Worm (Caenorhabditis elegans) whole organism, young adult: ENCODE results near the gene dep-1.

Experiments used
- B0019.2 ChIP-seq: fragments of 200-800 bp; sonication (Bioruptor generic); conservative IDR thresholded peaks from 2 replicates; pipeline ENCODE4 v1.3.6; 2022; ENCODE audit warnings: missing genetic modification reagents, missing genetic modification characterization, missing compliant biosample characterization
- B0035.1 ChIP-seq: sonication (generic microtip); optimal IDR thresholded peaks from 2 replicates; lab custom pipeline; 2016; ENCODE audit warnings: missing genetic modification characterization, mild to moderate bottlenecking, missing compliant biosample characterization, missing genotype, missing genetic modification reagents
- D2030.7 ChIP-seq: fragments of 200-800 bp; sonication (Bioruptor generic); IDR thresholded peaks from 2 replicates; pipeline ENCODE4 v1.3.6; 2022; ENCODE audit warnings: missing genetic modification reagents, missing genetic modification characterization, missing compliant biosample characterization
- F33H1.4 ChIP-seq: fragments of 200-800 bp; sonication (Bioruptor generic); IDR thresholded peaks from 2 replicates; pipeline ENCODE4 v1.3.6; 2022; ENCODE audit warnings: missing genetic modification reagents, missing genetic modification characterization, missing compliant biosample characterization
- F37B4.10 ChIP-seq: fragments of 200-800 bp; sonication (Bioruptor generic); IDR thresholded peaks from 2 replicates; pipeline ENCODE4 v1.3.6; 2022; ENCODE audit warnings: missing genetic modification characterization, missing compliant biosample characterization
- F55B11.4 ChIP-seq: sonication (generic microtip); optimal IDR thresholded peaks from 2 replicates; lab custom pipeline; 2016; ENCODE audit warnings: missing compliant biosample characterization, missing genetic modification characterization, borderline replicate concordance; ENCODE audit not compliant: insufficient read depth
- T07F8.4 ChIP-seq: sonication (generic microtip); optimal IDR thresholded peaks from 2 replicates; lab custom pipeline; 2016; ENCODE audit warnings: mild to moderate bottlenecking, missing genetic modification characterization, moderate library complexity, missing compliant biosample characterization
- Y67H2A.10 ChIP-seq: fragments of 200-800 bp; sonication (Bioruptor generic); conservative IDR thresholded peaks from 2 replicates; pipeline ENCODE4 v1.3.6; 2022; ENCODE audit warnings: missing genetic modification reagents, missing genetic modification characterization, missing compliant biosample characterization
- Y79H2A.3 ChIP-seq: fragments of 200-800 bp; sonication (Bioruptor generic); conservative IDR thresholded peaks from 2 replicates; pipeline ENCODE4 v1.3.6; 2022; ENCODE audit warnings: missing genetic modification reagents, missing genetic modification characterization, missing compliant biosample characterization
- akir-1 ChIP-seq: fragments of 200-800 bp; sonication (Bioruptor generic); optimal IDR thresholded peaks from 2 replicates; lab custom pipeline; 2018; ENCODE audit warnings: mild to moderate bottlenecking, missing genetic modification characterization, moderate library complexity, missing compliant biosample characterization
- athp-1 ChIP-seq: sonication (generic microtip); optimal IDR thresholded peaks from 2 replicates; lab custom pipeline; 2017; ENCODE audit warnings: mild to moderate bottlenecking, missing genetic modification characterization, missing compliant biosample characterization
- bed-2 ChIP-seq: fragments of 200-800 bp; sonication (Bioruptor generic); IDR thresholded peaks from 2 replicates; pipeline ENCODE4 v1.3.6; 2022; ENCODE audit warnings: missing genetic modification reagents, missing genetic modification characterization, missing compliant biosample characterization
- cebp-1 ChIP-seq, 2 experiments: fragments of 200-800 bp in 1 of 2; sonication (Bioruptor generic) in 1 of 2; sonication (generic microtip) in 1 of 2; IDR thresholded peaks in 1 of 2; optimal IDR thresholded peaks in 1 of 2; 2 replicates each; pipeline versions ENCODE4 v1.3.6 to Lab custom; 2017 to 2022; ENCODE audit warnings: missing compliant biosample characterization in 2 of 2, missing genetic modification characterization in 2 of 2, mild to moderate bottlenecking in 1 of 2, missing genetic modification reagents in 1 of 2, moderate library complexity in 1 of 2
- cebp-2 ChIP-seq: fragments of 200-800 bp; sonication (Bioruptor generic); IDR thresholded peaks from 2 replicates; pipeline ENCODE4 v1.3.6; 2022; ENCODE audit warnings: missing genetic modification characterization, missing compliant biosample characterization
- ceh-27 ChIP-seq: fragments of 200-800 bp; sonication (Bioruptor generic); optimal IDR thresholded peaks from 2 replicates; lab custom pipeline; 2018; ENCODE audit warnings: mild to moderate bottlenecking, missing genetic modification characterization, moderate library complexity, missing compliant biosample characterization
- ceh-40 ChIP-seq: fragments of 200-800 bp; sonication (Bioruptor generic); IDR thresholded peaks from 2 replicates; pipeline ENCODE4 v1.3.6; 2022; ENCODE audit warnings: missing genetic modification characterization, missing compliant biosample characterization
- ceh-79 ChIP-seq: sonication (generic microtip); optimal IDR thresholded peaks from 2 replicates; lab custom pipeline; 2017; ENCODE audit warnings: mild to moderate bottlenecking, missing genetic modification characterization, missing compliant biosample characterization
- ceh-91 ChIP-seq: fragments of 200-800 bp; sonication (Bioruptor generic); IDR thresholded peaks from 2 replicates; pipeline ENCODE4 v1.3.6; 2022; ENCODE audit warnings: missing genetic modification reagents, missing genetic modification characterization, missing compliant biosample characterization
- die-1 ChIP-seq: sonication (generic microtip); optimal IDR thresholded peaks from 2 replicates; lab custom pipeline; 2016; ENCODE audit warnings: missing genotype, mild to moderate bottlenecking, missing genetic modification characterization, missing compliant biosample characterization
- ekl-4 ChIP-seq: fragments of 200-800 bp; sonication (Bioruptor generic); IDR thresholded peaks from 2 replicates; pipeline ENCODE4 v1.3.6; 2022; ENCODE audit warnings: missing genetic modification reagents, missing genetic modification characterization, missing compliant biosample characterization
- gei-17 ChIP-seq: fragments of 200-800 bp; sonication (Bioruptor generic); optimal IDR thresholded peaks from 2 replicates; lab custom pipeline; 2018; ENCODE audit warnings: mild to moderate bottlenecking, missing genetic modification characterization, missing compliant biosample characterization
- him-1 ChIP-seq: sonication (generic microtip); optimal IDR thresholded peaks from 2 replicates; lab custom pipeline; 2016; ENCODE audit warnings: missing genotype, missing genetic modification reagents, missing genetic modification characterization, missing compliant biosample characterization
- hlh-26 ChIP-seq: fragments of 200-800 bp; sonication (Bioruptor generic); conservative IDR thresholded peaks from 2 replicates; pipeline ENCODE4 v1.3.6; 2022; ENCODE audit warnings: missing genetic modification reagents, missing genetic modification characterization, missing compliant biosample characterization
- hrde-1 ChIP-seq: sonication (generic microtip); optimal IDR thresholded peaks from 2 replicates; lab custom pipeline; 2016; ENCODE audit warnings: missing genetic modification characterization, mild to moderate bottlenecking, missing compliant biosample characterization, moderate library complexity, missing genotype, missing genetic modification reagents, borderline replicate concordance
- lsy-27 ChIP-seq: sonication (generic microtip); optimal IDR thresholded peaks from 2 replicates; lab custom pipeline; 2017; ENCODE audit warnings: missing genetic modification characterization, mild to moderate bottlenecking, missing compliant biosample characterization, antibody characterized with exemption, missing genotype, borderline replicate concordance; ENCODE audit not compliant: insufficient read depth
- madf-10 ChIP-seq: sonication (generic microtip); optimal IDR thresholded peaks from 2 replicates; lab custom pipeline; 2016; ENCODE audit warnings: mild to moderate bottlenecking, missing genetic modification characterization, missing compliant biosample characterization
- madf-3 ChIP-seq: fragments of 200-800 bp; sonication (Bioruptor generic); IDR thresholded peaks from 2 replicates; pipeline ENCODE4 v1.3.6; 2022; ENCODE audit warnings: missing genetic modification reagents, missing genetic modification characterization, missing compliant biosample characterization
- madf-8 ChIP-seq: fragments of 200-800 bp; sonication (Bioruptor generic); conservative IDR thresholded peaks from 2 replicates; pipeline ENCODE4 v1.3.6; 2022; ENCODE audit warnings: missing genetic modification reagents, missing genetic modification characterization, missing compliant biosample characterization
- nfyb-1 ChIP-seq: fragments of 200-800 bp; sonication (Bioruptor generic); IDR thresholded peaks from 2 replicates; pipeline ENCODE4 v1.3.6; 2022; ENCODE audit warnings: missing genetic modification reagents, missing genetic modification characterization, missing compliant biosample characterization
- nhr-27 ChIP-seq: fragments of 200-800 bp; sonication (Bioruptor generic); optimal IDR thresholded peaks from 2 replicates; lab custom pipeline; 2018; ENCODE audit warnings: mild to moderate bottlenecking, missing genetic modification characterization, moderate library complexity, missing compliant biosample characterization
- nhr-80 ChIP-seq: sonication (generic microtip); optimal IDR thresholded peaks from 2 replicates; lab custom pipeline; 2016; ENCODE audit warnings: missing genetic modification characterization, missing compliant biosample characterization
- pbrm-1 ChIP-seq: fragments of 200-800 bp; sonication (Bioruptor generic); IDR thresholded peaks from 2 replicates; pipeline ENCODE4 v1.3.6; 2022; ENCODE audit warnings: missing genetic modification reagents, missing genetic modification characterization, missing compliant biosample characterization
- rcor-1 ChIP-seq: fragments of 200-800 bp; sonication (Bioruptor generic); IDR thresholded peaks from 2 replicates; pipeline ENCODE4 v1.3.6; 2022; ENCODE audit warnings: missing genetic modification reagents, missing genetic modification characterization, missing compliant biosample characterization
- rpc-1 ChIP-seq, 2 experiments: fragments of 150-350 bp in 1 of 2; sonication (generic microtip) in 1 of 2; optimal IDR thresholded peaks; 2 replicates each; lab custom pipeline; 2014 to 2018; ENCODE audit warnings: missing biosample characterization in 1 of 2, missing genetic modification characterization in 1 of 2, missing genetic modification reagents in 1 of 2, missing genotype in 1 of 2
- sea-2 ChIP-seq: fragments of 200-800 bp; sonication (Bioruptor generic); IDR thresholded peaks from 2 replicates; pipeline ENCODE4 v1.3.6; 2022; ENCODE audit warnings: missing genetic modification characterization, missing compliant biosample characterization
- snpc-1.1 ChIP-seq: sonication (generic microtip); optimal IDR thresholded peaks from 2 replicates; lab custom pipeline; 2017; ENCODE audit warnings: missing genetic modification characterization, mild to moderate bottlenecking, missing compliant biosample characterization, antibody characterized with exemption, moderate library complexity, missing genotype, missing genetic modification reagents; ENCODE audit not compliant: insufficient read depth
- snpc-1.3 ChIP-seq: sonication (generic microtip); optimal IDR thresholded peaks from 2 replicates; lab custom pipeline; 2017; ENCODE audit warnings: missing genetic modification characterization, mild to moderate bottlenecking, missing compliant biosample characterization, antibody characterized with exemption, moderate library complexity, missing genotype, missing genetic modification reagents; ENCODE audit not compliant: insufficient read depth
- snpc-4 ChIP-seq, 5 experiments: fragments of 150-350 bp in 1 of 5; sonication (generic microtip) in 4 of 5; optimal IDR thresholded peaks; 2 replicates each; lab custom pipeline; 2014 to 2018; ENCODE audit warnings: missing genetic modification characterization in 5 of 5, missing biosample characterization in 3 of 5, antibody characterized with exemption in 2 of 5, mild to moderate bottlenecking in 2 of 5, missing compliant biosample characterization in 2 of 5, missing genotype in 2 of 5, moderate library complexity in 2 of 5, missing genetic modification reagents in 1 of 5
- tbp1 ChIP-seq: fragments of 200-800 bp; sonication (Bioruptor generic); optimal IDR thresholded peaks from 2 replicates; lab custom pipeline; 2018; ENCODE audit warnings: mild to moderate bottlenecking, missing genetic modification characterization, missing compliant biosample characterization
- tlf-1 ChIP-seq: fragments of 200-800 bp; sonication (Bioruptor generic); optimal IDR thresholded peaks from 2 replicates; lab custom pipeline; 2018; ENCODE audit warnings: mild to moderate bottlenecking, missing genetic modification characterization, missing compliant biosample characterization
- xnd-1 ChIP-seq: sonication (generic microtip); optimal IDR thresholded peaks from 2 replicates; lab custom pipeline; 2016; ENCODE audit warnings: missing genotype, missing genetic modification reagents, missing genetic modification characterization, missing compliant biosample characterization
- zim-3 ChIP-seq: sonication (generic microtip); optimal IDR thresholded peaks from 2 replicates; lab custom pipeline; 2017; ENCODE audit warnings: mild to moderate bottlenecking, missing genetic modification characterization, moderate library complexity, missing compliant biosample characterization
- ztf-6 ChIP-seq: fragments of 200-800 bp; sonication (Bioruptor generic); IDR thresholded peaks from 2 replicates; pipeline ENCODE4 v1.3.6; 2022; ENCODE audit warnings: missing genetic modification reagents, missing genetic modification characterization, missing compliant biosample characterization

The dep-1 gene

DNA sequence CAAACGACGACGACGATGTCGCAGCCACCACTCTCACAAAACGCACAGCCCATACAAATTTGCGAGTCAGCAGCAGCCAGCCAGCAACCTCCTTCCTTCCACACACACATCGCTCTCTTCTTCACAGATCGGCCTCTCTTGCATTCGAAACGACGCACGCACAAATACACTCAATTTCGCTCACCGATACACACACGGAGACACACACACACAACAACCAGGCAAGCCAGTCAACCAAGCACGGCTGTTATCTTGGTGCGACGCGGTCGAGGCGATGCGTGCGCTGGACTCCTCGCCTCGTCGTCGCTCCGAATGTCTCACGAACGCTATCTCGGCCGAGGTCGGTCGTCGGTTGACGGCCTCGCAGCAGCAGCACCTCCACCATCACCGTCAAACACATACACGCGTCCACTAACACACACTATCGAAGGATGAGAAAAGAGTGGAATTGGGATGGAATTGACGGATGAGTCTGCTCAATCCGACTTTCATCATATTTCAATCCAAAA, 40.8 kb upstream of the dep-1 start (continued):
- TF ChIP-seq sea-2 (GFP tag; lab: Robert Waterston, UW) (0 out of 2 replicates have a peak, but pooled peaks have one; percentile 53), madf-8 (GFP tag; lab: Robert Waterston, UW) (no peak), ceh-91 (peak; percentile 25; the same call in 1 of the 2 replicates), B0019.2 (GFP tag; lab: Robert Waterston, UW) (no peak), madf-3 (GFP tag; lab: Robert Waterston, UW) (peak; percentile 84), snpc-4 (GFP tag; optimal IDR thresholded peaks at IDR 0.05; lab: Kevin White, UChicago) (no peak), snpc-4 (tag; optimal IDR thresholded peaks at IDR 0.05; lab: Kevin White, UChicago) (peak in 3 of 4 experiments; percentile 62 to 70 (median 66)), zim-3 (tag; lab: Kevin White, UChicago) (no peak), gei-17 (GFP tag; lab: Kevin White, UChicago) (peak; percentile 34), him-1 (tag; lab: Kevin White, UChicago) (no peak), cebp-1 (GFP tag; IDR thresholded peaks at IDR 0.05; lab: Robert Waterston, UW) (peak; percentile 73; the same call in 1 of the 2 replicates), cebp-1 (tag; optimal IDR thresholded peaks at IDR 0.05; lab: Kevin White, UChicago) (peak; percentile 85), T07F8.4 (tag; lab: Kevin White, UChicago) (no peak), athp-1 (tag; lab: Kevin White, UChicago) (peak; percentile 9), nhr-80 (tag; lab: Kevin White, UChicago) (peak; percentile 92), hrde-1 (tag; lab: Kevin White, UChicago) (no peak), tbp1 (GFP tag; lab: Kevin White, UChicago) (peak; percentile 57), D2030.7 (GFP tag; lab: Robert Waterston, UW) (no peak), snpc-1.1 (tag; lab: Kevin White, UChicago) (no peak), cebp-2 (GFP tag; lab: Robert Waterston, UW) (0 out of 2 replicates have a peak, but pooled peaks have one; percentile 18), die-1 (peak; percentile 29), rcor-1 (GFP tag; lab: Robert Waterston, UW) (peak; percentile 95), bed-2 (GFP tag; lab: Robert Waterston, UW) (no peak), Y79H2A.3 (GFP tag; lab: Robert Waterston, UW) (no peak), Y67H2A.10 (GFP tag; lab: Robert Waterston, UW) (no peak), F33H1.4 (GFP tag; lab: Robert Waterston, UW) (no peak), xnd-1 (tag; lab: Kevin White, UChicago) (no peak), akir-1 (peak; percentile 5), pbrm-1 (GFP tag; lab: Robert Waterston, UW) (peak; percentile 69), rpc-1 (optimal IDR thresholded peaks at IDR 0.05; lab: Kevin White, UChicago) (no peak), rpc-1 (tag; optimal IDR thresholded peaks at IDR 0.05; lab: Kevin White, UChicago) (no peak), hlh-26 (GFP tag; lab: Robert Waterston, UW) (no peak), tlf-1 (GFP tag; lab: Kevin White, UChicago) (peak; percentile 44), B0035.1 (tag; lab: Kevin White, UChicago) (no peak), madf-10 (tag; lab: Kevin White, UChicago) (peak; percentile 99), lsy-27 (no peak), ceh-27 (GFP tag; lab: Kevin White, UChicago) (peak; percentile 92), F55B11.4 (tag; lab: Kevin White, UChicago) (no peak), nhr-27 (tag; lab: Kevin White, UChicago) (no peak), F37B4.10 (no peak), ztf-6 (GFP tag; lab: Robert Waterston, UW) (no peak), snpc-1.3 (tag; lab: Kevin White, UChicago) (no peak), nfyb-1 (GFP tag; lab: Robert Waterston, UW) (peak; percentile 93), ekl-4 (GFP tag; lab: Robert Waterston, UW) (0 out of 2 replicates have a peak, but pooled peaks have one; percentile 43), ceh-79 (tag; lab: Kevin White, UChicago) (no peak), ceh-40 (GFP tag; lab: Robert Waterston, UW) (no peak)
